Worm (Caenorhabditis elegans) whole organism, young adult: ENCODE measurements around the gene nhr-235.

Source experiments
- B0261.1 ChIP-seq: sonication (generic microtip); optimal IDR thresholded peaks from 2 replicates; lab custom pipeline; 2016; ENCODE audit warnings: mild to moderate bottlenecking, missing genetic modification characterization, moderate library complexity, missing compliant biosample characterization
- somi-1 ChIP-seq: fragments of 200-800 bp; sonication (Bioruptor generic); optimal IDR thresholded peaks from 2 replicates; lab custom pipeline; 2018; ENCODE audit warnings: mild to moderate bottlenecking, missing genetic modification characterization, missing compliant biosample characterization

DNA sequence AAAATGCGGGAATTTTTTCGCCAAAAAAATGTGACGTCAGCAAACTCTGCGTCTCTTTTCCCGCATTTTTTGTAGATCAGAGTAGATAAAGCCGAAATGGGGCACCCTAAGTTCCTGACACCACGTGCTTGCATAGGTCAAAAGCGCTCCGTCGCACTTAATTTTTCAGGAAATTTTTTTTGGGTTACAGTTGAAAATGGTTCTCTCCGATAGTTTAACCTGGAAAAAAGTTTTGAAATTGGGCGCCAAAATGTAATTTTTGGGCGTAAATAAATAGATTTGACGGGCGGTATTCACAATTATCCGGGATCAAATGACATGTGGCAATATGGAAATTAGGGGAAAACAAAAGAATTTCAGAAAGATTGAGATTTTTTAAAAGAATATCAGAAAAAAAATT is 32.0 kb downstream of the nhr-235 start:
- TF ChIP-seq B0261.1 (tag; lab: Kevin White, UChicago) (no peak), somi-1 (GFP tag; lab: Kevin White, UChicago) (no peak)
